Fruit fly (Drosophila melanogaster) whole organism, embryonic: ENCODE results near the gene CstF50.

Experiments used
- Adf1 ChIP-seq: fragments of 200-800 bp; sonication (Bioruptor generic); IDR thresholded peaks from 2 replicates; pipeline ENCODE4 v1.3.6; 2022; ENCODE audit warnings: missing biosample characterization, missing genetic modification characterization
- Asciz ChIP-seq: fragments of 200-800 bp; sonication (Bioruptor generic); optimal IDR thresholded peaks from 2 replicates; lab custom pipeline; 2017; ENCODE audit warnings: missing biosample characterization, mild to moderate bottlenecking, missing genetic modification characterization, missing genetic modification reagents
- Atf-2 ChIP-seq: fragments of 200-800 bp; sonication (Bioruptor generic); optimal IDR thresholded peaks from 2 replicates; lab custom pipeline; 2016; ENCODE audit warnings: missing biosample characterization, missing genetic modification characterization
- CG10274 ChIP-seq: fragments of 200-800 bp; sonication (Bioruptor generic); optimal IDR thresholded peaks from 3 replicates; lab custom pipeline; 2017; ENCODE audit warnings: missing biosample characterization, mild to moderate bottlenecking, missing genetic modification characterization
- CG12299 ChIP-seq: fragments of 200-800 bp; sonication (Bioruptor generic); optimal IDR thresholded peaks from 2 replicates; lab custom pipeline; 2018; ENCODE audit warnings: missing biosample characterization, mild to moderate bottlenecking, missing genetic modification characterization
- CG12942 ChIP-seq: fragments of 200-800 bp; sonication (Bioruptor generic); optimal IDR thresholded peaks from 3 replicates; lab custom pipeline; 2016; ENCODE audit warnings: missing biosample characterization, missing genetic modification characterization
- CG13296 ChIP-seq: fragments of 200-800 bp; sonication (Bioruptor generic); optimal IDR thresholded peaks from 3 replicates; lab custom pipeline; 2018; ENCODE audit warnings: missing biosample characterization, mild to moderate bottlenecking, missing genetic modification characterization
- CG15073 ChIP-seq: fragments of 200-800 bp; sonication (Bioruptor generic); optimal IDR thresholded peaks from 2 replicates; lab custom pipeline; 2016; ENCODE audit warnings: missing biosample characterization, missing genetic modification characterization
- CG15269 ChIP-seq: fragments of 200-800 bp; sonication (Bioruptor generic); optimal IDR thresholded peaks from 2 replicates; lab custom pipeline; 2018; ENCODE audit warnings: missing biosample characterization, mild to moderate bottlenecking, missing genetic modification characterization, moderate library complexity
- CG1529 ChIP-seq: fragments of 200-800 bp; sonication (Bioruptor generic); optimal IDR thresholded peaks from 3 replicates; lab custom pipeline; 2018; ENCODE audit warnings: missing biosample characterization, missing genetic modification characterization
- CG15479 ChIP-seq: fragments of 200-800 bp; sonication (Bioruptor generic); optimal IDR thresholded peaks from 3 replicates; lab custom pipeline; 2019; ENCODE audit warnings: missing biosample characterization, mild to moderate bottlenecking, missing genetic modification characterization, moderate library complexity
- CG17568 ChIP-seq: fragments of 200-800 bp; sonication (Bioruptor generic); optimal IDR thresholded peaks from 2 replicates; lab custom pipeline; 2018; ENCODE audit warnings: missing biosample characterization, mild to moderate bottlenecking, missing genetic modification characterization, moderate library complexity
- CG18476 ChIP-seq: fragments of 200-800 bp; sonication (Bioruptor generic); optimal IDR thresholded peaks from 2 replicates; lab custom pipeline; 2016; ENCODE audit warnings: missing biosample characterization, mild to moderate bottlenecking, missing genetic modification characterization
- CG2129 ChIP-seq: fragments of 200-800 bp; sonication (Bioruptor generic); IDR thresholded peaks from 2 replicates; pipeline ENCODE4 v1.3.6; 2022; ENCODE audit warnings: missing biosample characterization, missing genetic modification characterization; ENCODE audit not compliant: partially characterized antibody
- CG32532 ChIP-seq: fragments of 200-800 bp; sonication (Bioruptor generic); IDR thresholded peaks from 2 replicates; pipeline ENCODE4 v1.3.6; 2022; ENCODE audit warnings: missing biosample characterization, missing genetic modification characterization
- CG32772 ChIP-seq: fragments of 200-800 bp; sonication (Bioruptor generic); IDR thresholded peaks from 2 replicates; pipeline ENCODE4 v1.3.6; 2022; ENCODE audit warnings: missing biosample characterization, missing genetic modification characterization
- CG4854 ChIP-seq: fragments of 200-800 bp; sonication (Bioruptor generic); optimal IDR thresholded peaks from 2 replicates; lab custom pipeline; 2016; ENCODE audit warnings: missing biosample characterization, missing genetic modification characterization, inconsistent platforms
- CG6813 ChIP-seq: fragments of 200-800 bp; sonication (Bioruptor generic); optimal IDR thresholded peaks from 2 replicates; lab custom pipeline; 2017; ENCODE audit warnings: missing biosample characterization, missing genetic modification characterization, mild to moderate bottlenecking, moderate library complexity, missing genetic modification reagents
- CG8359 ChIP-seq: fragments of 200-800 bp; sonication (Bioruptor generic); optimal IDR thresholded peaks from 2 replicates; lab custom pipeline; 2017; ENCODE audit warnings: missing biosample characterization, mild to moderate bottlenecking, missing genetic modification characterization, borderline replicate concordance
- CkIIα-i1 ChIP-seq: fragments of 200-800 bp; sonication (Bioruptor generic); IDR thresholded peaks from 2 replicates; pipeline ENCODE4 v1.3.6; 2022; ENCODE audit warnings: missing biosample characterization, missing genetic modification characterization
- D19B ChIP-seq: fragments of 200-800 bp; sonication (Bioruptor generic); optimal IDR thresholded peaks from 2 replicates; lab custom pipeline; 2017; ENCODE audit warnings: missing biosample characterization, mild to moderate bottlenecking, missing genetic modification characterization
- Dip2 ChIP-seq: fragments of 200-800 bp; sonication (Bioruptor generic); IDR thresholded peaks from 2 replicates; pipeline ENCODE4 v1.3.6; 2022; ENCODE audit warnings: missing biosample characterization, missing genetic modification characterization
- Doc2 ChIP-seq: fragments of 200-800 bp; sonication (Bioruptor generic); IDR thresholded peaks from 2 replicates; pipeline ENCODE4 v1.3.6; 2022; ENCODE audit warnings: missing biosample characterization, missing genetic modification characterization
- Ets97D ChIP-seq: fragments of 200-800 bp; sonication (Bioruptor generic); optimal IDR thresholded peaks from 3 replicates; lab custom pipeline; 2016; ENCODE audit warnings: missing biosample characterization, missing genetic modification characterization
- Gsc ChIP-seq: fragments of 200-800 bp; sonication (Bioruptor generic); IDR thresholded peaks from 2 replicates; pipeline ENCODE4 v1.3.6; 2022; ENCODE audit warnings: missing biosample characterization, missing genetic modification characterization
- Hey ChIP-seq: fragments of 200-800 bp; sonication (Bioruptor generic); optimal IDR thresholded peaks from 3 replicates; lab custom pipeline; 2018; ENCODE audit warnings: missing biosample characterization, mild to moderate bottlenecking, missing genetic modification characterization
- Hr39 ChIP-seq: fragments of >200 bp; optimal IDR thresholded peaks from 2 replicates; lab custom pipeline; 2017
- Kr ChIP-seq: fragments of 200-800 bp; sonication (Bioruptor generic); optimal IDR thresholded peaks from 2 replicates; lab custom pipeline; 2017; ENCODE audit warnings: missing biosample characterization, mild to moderate bottlenecking, missing genetic modification characterization
- Lpt ChIP-seq: fragments of >200 bp; optimal IDR thresholded peaks from 2 replicates; lab custom pipeline; 2018; ENCODE audit warnings: missing biosample characterization, missing genetic modification characterization
- Meics ChIP-seq: fragments of 200-800 bp; sonication (Bioruptor generic); optimal IDR thresholded peaks from 2 replicates; lab custom pipeline; 2017; ENCODE audit warnings: missing biosample characterization, mild to moderate bottlenecking, missing genetic modification characterization
- Nf-YC ChIP-seq: fragments of 200-800 bp; optimal IDR thresholded peaks from 3 replicates; lab custom pipeline; 2019; ENCODE audit warnings: missing biosample characterization, mild to moderate bottlenecking, missing genetic modification characterization, moderate library complexity
- Sry-δ ChIP-seq: fragments of 200-800 bp; sonication (Bioruptor generic); optimal IDR thresholded peaks from 2 replicates; lab custom pipeline; 2016; ENCODE audit warnings: missing biosample characterization, missing genetic modification characterization
- Taf1 ChIP-seq: fragments of 200-800 bp; sonication (Bioruptor generic); IDR thresholded peaks from 2 replicates; pipeline ENCODE4 v1.3.6; 2022; ENCODE audit warnings: missing biosample characterization, missing genetic modification characterization
- bbx ChIP-seq: fragments of 200-800 bp; sonication (Bioruptor generic); IDR thresholded peaks from 2 replicates; pipeline ENCODE4 v1.3.6; 2022; ENCODE audit warnings: missing biosample characterization, missing genetic modification characterization; ENCODE audit not compliant: partially characterized antibody
- bcd ChIP-seq: fragments of 200-800 bp; sonication (Bioruptor generic); optimal IDR thresholded peaks from 2 replicates; lab custom pipeline; 2017; ENCODE audit warnings: missing biosample characterization, mild to moderate bottlenecking, missing genetic modification characterization
- chif ChIP-seq, 2 experiments: fragments of 200-800 bp; sonication (Bioruptor generic); optimal IDR thresholded peaks; 3 replicates each; lab custom pipeline; 2016; ENCODE audit warnings: missing biosample characterization in 2 of 2, missing genetic modification characterization in 2 of 2
- chinmo ChIP-seq: fragments of 200-800 bp; sonication (Bioruptor generic); IDR thresholded peaks from 4 replicates; pipeline ENCODE4 v1.3.6; 2022; ENCODE audit warnings: missing biosample characterization, missing genetic modification characterization; ENCODE audit not compliant: partially characterized antibody
- exex ChIP-seq: fragments of 200-800 bp; sonication (Bioruptor generic); optimal IDR thresholded peaks from 4 replicates; lab custom pipeline; 2018; ENCODE audit warnings: missing biosample characterization, mild to moderate bottlenecking, missing genetic modification characterization, moderate library complexity
- gro ChIP-seq: fragments of 200-800 bp; sonication (Bioruptor generic); optimal IDR thresholded peaks from 2 replicates; lab custom pipeline; 2016; ENCODE audit warnings: missing biosample characterization, missing genetic modification characterization
- gt ChIP-seq: fragments of 200-800 bp; sonication (Bioruptor generic); IDR thresholded peaks from 2 replicates; pipeline ENCODE4 v1.3.6; 2022; ENCODE audit warnings: missing biosample characterization, missing genetic modification characterization
- hth ChIP-seq: fragments of >200 bp; optimal IDR thresholded peaks from 2 replicates; lab custom pipeline; 2017; ENCODE audit warnings: inconsistent platforms
- inv ChIP-seq: fragments of 200-800 bp; sonication (Bioruptor generic); IDR thresholded peaks from 2 replicates; pipeline ENCODE4 v1.3.6; 2022; ENCODE audit warnings: missing biosample characterization, missing genetic modification characterization; ENCODE audit not compliant: partially characterized antibody
- nau ChIP-seq: fragments of 200-800 bp; sonication (Bioruptor generic); optimal IDR thresholded peaks from 3 replicates; lab custom pipeline; 2017; ENCODE audit warnings: missing biosample characterization, mild to moderate bottlenecking, missing genetic modification characterization, missing genetic modification reagents
- nerfin-1 ChIP-seq: fragments of 200-800 bp; sonication (Bioruptor generic); optimal IDR thresholded peaks from 3 replicates; lab custom pipeline; 2019; ENCODE audit warnings: missing biosample characterization, mild to moderate bottlenecking, missing genetic modification characterization, moderate library complexity
- otp ChIP-seq: fragments of 200-800 bp; sonication (Bioruptor generic); IDR thresholded peaks from 3 replicates; pipeline ENCODE4, ENCODE4 v1.3.6; 2022; ENCODE audit warnings: missing biosample characterization, missing genetic modification characterization
- p53 ChIP-seq: fragments of 200-800 bp; sonication (Bioruptor generic); optimal IDR thresholded peaks from 2 replicates; lab custom pipeline; 2016; ENCODE audit warnings: missing biosample characterization, missing genetic modification characterization
- pho ChIP-seq: fragments of 200-800 bp; sonication (Bioruptor generic); optimal IDR thresholded peaks from 2 replicates; lab custom pipeline; 2016; ENCODE audit warnings: missing biosample characterization, missing genetic modification characterization
- schlank ChIP-seq: fragments of 200-800 bp; sonication (Bioruptor generic); optimal IDR thresholded peaks from 2 replicates; lab custom pipeline; 2018; ENCODE audit warnings: missing biosample characterization, mild to moderate bottlenecking, missing genetic modification characterization
- sens ChIP-seq: fragments of 200-800 bp; sonication (Bioruptor generic); peaks from one replicate; lab custom pipeline; 2016; ENCODE audit warnings: missing biosample characterization, missing genetic modification characterization
- slp2 ChIP-seq: fragments of 200-800 bp; sonication (Bioruptor generic); optimal IDR thresholded peaks from 2 replicates; lab custom pipeline; 2016; ENCODE audit warnings: missing biosample characterization, missing genetic modification characterization

The CstF50 gene

dm6 chr3R:31725486-31726227, 11.1 kb downstream of the CstF50 start (continued):
- TF ChIP-seq schlank (tag; lab: Kevin White, UChicago) = no peak
- TF ChIP-seq CG4854 (GFP tag; lab: Kevin White, UChicago) = no peak
- TF ChIP-seq CG15479 = no peak
- TF ChIP-seq CG2129 (GFP tag; lab: Robert Waterston, UW) = no peak
- TF ChIP-seq Sry-δ (GFP tag; lab: Kevin White, UChicago) = no peak
- TF ChIP-seq Gsc (GFP tag; lab: Robert Waterston, UW) = no peak
- TF ChIP-seq Lpt (GFP tag; lab: Kevin White, UChicago) = no peak
- TF ChIP-seq exex (tag; lab: Kevin White, UChicago) = no peak
- no peak for TF ChIP-seq CG1529 (GFP tag; lab: Kevin White, UChicago)
- peak; percentile 14 for TF ChIP-seq Hey (tag; lab: Kevin White, UChicago)
- no peak for TF ChIP-seq CG8359 (GFP tag; lab: Kevin White, UChicago)
- no peak for TF ChIP-seq CG13296 (GFP tag; lab: Kevin White, UChicago)
- TF ChIP-seq gro (GFP tag; lab: Kevin White, UChicago) = no peak
- no peak for TF ChIP-seq chif (GFP tag; optimal IDR thresholded peaks at IDR 0.05; lab: Kevin White, UChicago)
- TF ChIP-seq chinmo (GFP tag; lab: Robert Waterston, UW) = 0 out of 4 replicates have a peak, but pooled peaks have one; percentile 55
- no peak for TF ChIP-seq pho
- TF ChIP-seq bbx (GFP tag; lab: Robert Waterston, UW) = peak; percentile 26; the same call in 1 of the 2 replicates
- TF ChIP-seq CkIIα-i1 (GFP tag; lab: Robert Waterston, UW) = no peak
- TF ChIP-seq CG17568 (GFP tag; lab: Kevin White, UChicago) = no peak
- TF ChIP-seq CG12942 = no peak
- TF ChIP-seq Doc2 (GFP tag; lab: Robert Waterston, UW) = no peak
- no peak for TF ChIP-seq CG10274 (GFP tag; lab: Kevin White, UChicago)
- peak; percentile 22; the same call in 1 of the 2 replicates for TF ChIP-seq CG32532 (GFP tag; lab: Robert Waterston, UW)
- TF ChIP-seq Hr39 = no peak
- TF ChIP-seq D19B (GFP tag; lab: Kevin White, UChicago) = no peak
- no peak for TF ChIP-seq CG12299
- peak; percentile 65 for TF ChIP-seq sens (GFP tag; lab: Kevin White, UChicago)
- no peak for TF ChIP-seq CG15073 (GFP tag; lab: Kevin White, UChicago)
- no peak for TF ChIP-seq CG18476 (GFP tag; lab: Kevin White, UChicago)
- peak; percentile 37 for TF ChIP-seq Asciz (GFP tag; lab: Kevin White, UChicago)
- no peak for TF ChIP-seq nau (GFP tag; lab: Kevin White, UChicago)
- peak; percentile 51 for TF ChIP-seq nerfin-1 (tag; lab: Kevin White, UChicago)
- no peak for TF ChIP-seq Nf-YC (tag; lab: Kevin White, UChicago)
- no peak for TF ChIP-seq gt (GFP tag; lab: Robert Waterston, UW)
- no peak for TF ChIP-seq inv (GFP tag; lab: Robert Waterston, UW)
- no peak for TF ChIP-seq slp2
- no peak for TF ChIP-seq CG15269 (tag; lab: Kevin White, UChicago)
- peak; percentile 2 for TF ChIP-seq Kr (GFP tag; lab: Kevin White, UChicago)
- TF ChIP-seq otp (GFP tag; lab: Robert Waterston, UW) = peak; percentile 16; the same call in 2 of the 3 replicates
- TF ChIP-seq Meics (GFP tag; lab: Kevin White, UChicago) = no peak
- no peak for TF ChIP-seq p53 (GFP tag; lab: Kevin White, UChicago)
- no peak for TF ChIP-seq Ets97D (GFP tag; lab: Kevin White, UChicago)
- TF ChIP-seq Atf-2 (GFP tag; lab: Kevin White, UChicago) = no peak
- no peak for TF ChIP-seq CG6813 (GFP tag; lab: Kevin White, UChicago)
- TF ChIP-seq hth (lab: Kevin White, UChicago) = no peak
- TF ChIP-seq Taf1 (GFP tag; lab: Robert Waterston, UW) = no peak
- no peak for TF ChIP-seq Dip2 (GFP tag; lab: Robert Waterston, UW)
- TF ChIP-seq CG32772 (GFP tag; lab: Robert Waterston, UW) = peak; percentile 31; the same call in 1 of the 2 replicates
- peak; percentile 86 for TF ChIP-seq Adf1 (GFP tag; lab: Robert Waterston, UW)
- no peak for TF ChIP-seq bcd (GFP tag; lab: Kevin White, UChicago)
